Worm (Caenorhabditis elegans) whole organism, L4 larva: ENCODE results near the gene pho-1.

ENCODE experiments used
- F26F4.8 ChIP-seq: fragments of 200-800 bp; sonication (Bioruptor generic); conservative IDR thresholded peaks from 2 replicates; pipeline ENCODE4 v1.3.6; 2022; ENCODE audit warnings: missing genetic modification characterization, missing compliant biosample characterization
- F37D6.2 ChIP-seq: sonication (generic microtip); optimal IDR thresholded peaks from 2 replicates; lab custom pipeline; 2016; ENCODE audit warnings: mild to moderate bottlenecking, missing genetic modification characterization, missing compliant biosample characterization
- R02D3.7 ChIP-seq: fragments of 150-350 bp; sonication (generic microtip); optimal IDR thresholded peaks from 3 replicates; lab custom pipeline; 2014; ENCODE audit warnings: missing biosample characterization, missing genetic modification characterization
- T20F7.1 ChIP-seq: fragments of 200-800 bp; sonication (Bioruptor generic); optimal IDR thresholded peaks from 2 replicates; lab custom pipeline; 2018; ENCODE audit warnings: mild to moderate bottlenecking, missing genetic modification characterization, missing compliant biosample characterization
- Y105C5A.15 ChIP-seq: fragments of 200-800 bp; sonication (Bioruptor generic); IDR thresholded peaks from 2 replicates; pipeline ENCODE4 v1.3.6; 2022; ENCODE audit warnings: missing genetic modification characterization, missing compliant biosample characterization
- aha-1 ChIP-seq: fragments of 150-350 bp; peaks from one replicate; lab custom pipeline; 2014; ENCODE audit warnings: missing biosample characterization, missing genetic modification characterization
- aly-2 ChIP-seq: sonication (generic microtip); optimal IDR thresholded peaks from 2 replicates; lab custom pipeline; 2018; ENCODE audit warnings: missing biosample characterization, missing genetic modification characterization
- attf-4 ChIP-seq: sonication (generic microtip); optimal IDR thresholded peaks from 3 replicates; lab custom pipeline; 2017; ENCODE audit warnings: missing biosample characterization, missing genetic modification characterization
- ceh-28 ChIP-seq: fragments of 150-350 bp; optimal IDR thresholded peaks from 2 replicates; lab custom pipeline; 2014; ENCODE audit warnings: missing biosample characterization, missing genetic modification reagents, missing genetic modification characterization
- ceh-62 ChIP-seq: sonication (generic microtip); optimal IDR thresholded peaks from 2 replicates; lab custom pipeline; 2017; ENCODE audit warnings: missing biosample characterization, missing genetic modification characterization
- daf-12 ChIP-seq: fragments of 150-350 bp; optimal IDR thresholded peaks from 2 replicates; lab custom pipeline; 2014; ENCODE audit warnings: missing biosample characterization, missing genetic modification reagents, missing genetic modification characterization
- daf-16 ChIP-seq, 3 experiments: sonication (generic microtip); optimal IDR thresholded peaks; 2 replicates each; lab custom pipeline; 2016 to 2017; ENCODE audit warnings: missing genetic modification characterization in 3 of 3, missing genetic modification reagents in 3 of 3, mild to moderate bottlenecking in 2 of 3, missing compliant biosample characterization in 2 of 3, missing biosample characterization in 1 of 3, moderate library complexity in 1 of 3
- dmd-6 ChIP-seq: fragments of 200-800 bp; sonication (Bioruptor generic); IDR thresholded peaks from 2 replicates; pipeline ENCODE4 v1.3.6; 2022; ENCODE audit warnings: missing genetic modification reagents, missing genetic modification characterization, missing compliant biosample characterization
- duxl-1 ChIP-seq: sonication (generic microtip); optimal IDR thresholded peaks from 2 replicates; lab custom pipeline; 2016; ENCODE audit warnings: mild to moderate bottlenecking, missing genetic modification characterization, moderate library complexity, missing compliant biosample characterization; ENCODE audit not compliant: poor library complexity
- dve-1 ChIP-seq: sonication (generic microtip); optimal IDR thresholded peaks from 2 replicates; lab custom pipeline; 2017; ENCODE audit warnings: antibody characterized with exemption, mild to moderate bottlenecking, missing genetic modification characterization, missing compliant biosample characterization; ENCODE audit not compliant: insufficient read depth
- fkh-10 ChIP-seq: fragments of 150-350 bp; optimal IDR thresholded peaks from 2 replicates; lab custom pipeline; 2014; ENCODE audit warnings: missing biosample characterization, missing genetic modification reagents, missing genetic modification characterization
- fos-1 ChIP-seq: fragments of 150-350 bp; optimal IDR thresholded peaks from 2 replicates; lab custom pipeline; 2014; ENCODE audit warnings: missing biosample characterization, missing genetic modification characterization
- hif-1 ChIP-seq, 2 experiments: sonication (generic microtip); optimal IDR thresholded peaks; 2 replicates each; lab custom pipeline; 2016 to 2017; ENCODE audit warnings: missing compliant biosample characterization in 2 of 2, missing genetic modification characterization in 2 of 2, missing genetic modification reagents in 2 of 2, missing genotype in 2 of 2, mild to moderate bottlenecking in 1 of 2
- hlh-11 ChIP-seq: fragments of 200-800 bp; sonication (Bioruptor generic); optimal IDR thresholded peaks from 2 replicates; lab custom pipeline; 2018; ENCODE audit warnings: mild to moderate bottlenecking, missing genetic modification characterization, missing compliant biosample characterization
- hmg-1.1 ChIP-seq: fragments of 200-800 bp; sonication (Bioruptor generic); IDR thresholded peaks from 2 replicates; pipeline ENCODE4 v1.3.6; 2022; ENCODE audit warnings: missing genetic modification reagents, missing genetic modification characterization, missing compliant biosample characterization
- lir-3 ChIP-seq: sonication (generic microtip); optimal IDR thresholded peaks from 2 replicates; lab custom pipeline; 2016; ENCODE audit warnings: mild to moderate bottlenecking, missing genetic modification characterization, missing compliant biosample characterization
- lsy-2 ChIP-seq, 2 experiments: fragments of 150-350 bp in 1 of 2; sonication (generic microtip) in 1 of 2; optimal IDR thresholded peaks; 2 replicates each; lab custom pipeline; 2014 to 2017; ENCODE audit warnings: missing biosample characterization in 2 of 2, missing genetic modification characterization in 2 of 2
- madf-5 ChIP-seq, 2 experiments: fragments of 200-800 bp; sonication (Bioruptor generic); IDR thresholded peaks; 2 replicates each; pipeline ENCODE4 v1.3.6; 2022; ENCODE audit warnings: missing compliant biosample characterization in 2 of 2, missing genetic modification characterization in 2 of 2
- mdl-1 ChIP-seq, 2 experiments: fragments of 150-350 bp in 1 of 2; sonication (generic microtip) in 1 of 2; optimal IDR thresholded peaks; 2 replicates each; lab custom pipeline; 2014 to 2017; ENCODE audit warnings: missing biosample characterization in 2 of 2, missing genetic modification characterization in 2 of 2
- mep-1 ChIP-seq: fragments of 150-350 bp; sonication (generic microtip); optimal IDR thresholded peaks from 3 replicates; lab custom pipeline; 2014; ENCODE audit warnings: missing biosample characterization, missing genetic modification characterization
- mes-2 ChIP-seq: sonication (generic microtip); optimal IDR thresholded peaks from 2 replicates; lab custom pipeline; 2016; ENCODE audit warnings: missing genotype, mild to moderate bottlenecking, missing genetic modification characterization, missing compliant biosample characterization; ENCODE audit not compliant: poor library complexity, severe bottlenecking
- mxl-3 ChIP-seq: fragments of 200-800 bp; sonication (Bioruptor generic); optimal IDR thresholded peaks from 2 replicates; lab custom pipeline; 2018; ENCODE audit warnings: mild to moderate bottlenecking, missing genetic modification characterization, missing compliant biosample characterization
- nhr-237 ChIP-seq: sonication (generic microtip); optimal IDR thresholded peaks from 2 replicates; lab custom pipeline; 2017; ENCODE audit warnings: missing biosample characterization, missing genetic modification characterization
- nhr-28 ChIP-seq: fragments of 150-350 bp; optimal IDR thresholded peaks from 2 replicates; lab custom pipeline; 2014; ENCODE audit warnings: missing biosample characterization, missing genetic modification characterization
- nhr-48 ChIP-seq: sonication (generic microtip); optimal IDR thresholded peaks from 2 replicates; lab custom pipeline; 2016; ENCODE audit warnings: mild to moderate bottlenecking, missing genetic modification characterization, missing compliant biosample characterization
- rbr-2 ChIP-seq: sonication (generic microtip); optimal IDR thresholded peaks from 2 replicates; lab custom pipeline; 2016; ENCODE audit warnings: missing genotype, missing genetic modification characterization, missing compliant biosample characterization
- set-16 ChIP-seq: fragments of 200-800 bp; sonication (Bioruptor generic); IDR thresholded peaks from 2 replicates; pipeline ENCODE4 v1.3.6; 2022; ENCODE audit warnings: missing genetic modification reagents, missing genetic modification characterization, missing compliant biosample characterization
- snpc-1.2 ChIP-seq: fragments of 200-800 bp; sonication (Bioruptor generic); IDR thresholded peaks from 2 replicates; pipeline ENCODE4 v1.3.6; 2022; ENCODE audit warnings: missing genetic modification reagents, missing genetic modification characterization, missing compliant biosample characterization
- snpc-4 ChIP-seq: fragments of 150-350 bp; optimal IDR thresholded peaks from 2 replicates; lab custom pipeline; 2014; ENCODE audit warnings: missing biosample characterization, missing genetic modification characterization
- spr-1 ChIP-seq: sonication (generic microtip); optimal IDR thresholded peaks from 2 replicates; lab custom pipeline; 2016; ENCODE audit warnings: mild to moderate bottlenecking, missing genetic modification characterization, missing compliant biosample characterization
- spr-3 ChIP-seq: fragments of 200-800 bp; sonication (Bioruptor generic); optimal IDR thresholded peaks from 2 replicates; lab custom pipeline; 2018; ENCODE audit warnings: mild to moderate bottlenecking, missing genetic modification characterization, missing compliant biosample characterization
- tag-97 ChIP-seq: fragments of 200-800 bp; sonication (Bioruptor generic); IDR thresholded peaks from 2 replicates; pipeline ENCODE4 v1.3.6; 2022; ENCODE audit warnings: missing genetic modification characterization, missing compliant biosample characterization
- unc-62 ChIP-seq, 3 experiments: fragments of 150-350 bp in 1 of 3; sonication (generic microtip); optimal IDR thresholded peaks in 2 of 3; peaks in 1 of 3; 1 replicate in 1 of 3; 2 replicates in 2 of 3; lab custom pipeline; 2014 to 2017; ENCODE audit warnings: missing biosample characterization in 3 of 3, missing genetic modification characterization in 3 of 3, missing genetic modification reagents in 3 of 3, missing genotype in 1 of 3
- ztf-7 ChIP-seq: fragments of 150-350 bp; optimal IDR thresholded peaks from 2 replicates; lab custom pipeline; 2014; ENCODE audit warnings: missing biosample characterization, missing genetic modification characterization

pho-1 gene

ce11 chrII:5229596-5229995, 6.0 kb downstream of the pho-1 start, which contains the start of gene EGAP2.2:
Gene EGAP2.2, plus strand, starts transcription at chrII:5229896.
- TF ChIP-seq nhr-237 (tag; lab: Kevin White, UChicago) = no peak
- TF ChIP-seq daf-12 (tag; lab: Kevin White, UChicago) = no peak
- TF ChIP-seq spr-1 (tag; lab: Kevin White, UChicago) = no peak
- no peak for TF ChIP-seq R02D3.7
- TF ChIP-seq ztf-7 (tag; lab: Kevin White, UChicago) = no peak
- TF ChIP-seq fkh-10 (GFP tag; lab: Kevin White, UChicago) = no peak
- TF ChIP-seq snpc-4 (tag; lab: Kevin White, UChicago) = no peak

ce11 chrII:5228662-5229061, 7.0 kb downstream of the pho-1 start:
- TF ChIP-seq unc-62 (GFP tag; optimal IDR thresholded peaks at IDR 0.05 in 1 of 2; lab: Kevin White, UChicago) (peak in 1 of 2 experiments; percentile 13), unc-62 (tag; optimal IDR thresholded peaks at IDR 0.05; lab: Kevin White, UChicago) (no peak), nhr-48 (tag; lab: Kevin White, UChicago) (no peak)

- TF ChIP-seq ceh-28 (tag; lab: Kevin White, UChicago) (no peak), rbr-2 (tag; lab: Kevin White, UChicago) (peak; percentile 2), ztf-7 (tag; lab: Kevin White, UChicago) (no peak), set-16 (no peak), madf-5 (GFP tag; IDR thresholded peaks at IDR 0.05; lab: Robert Waterston, UW) (no peak), snpc-4 (tag; lab: Kevin White, UChicago) (no peak), hif-1 (tag; optimal IDR thresholded peaks at IDR 0.05; lab: Kevin White, UChicago) (no peak), mep-1 (tag; lab: Kevin White, UChicago) (peak; percentile 20), aly-2 (tag; lab: Kevin White, UChicago) (no peak), F37D6.2 (tag; lab: Kevin White, UChicago) (no peak), duxl-1 (tag; lab: Kevin White, UChicago) (no peak), aha-1 (tag; lab: Kevin White, UChicago) (peak; percentile 84), nhr-28 (peak; percentile 64), ceh-62 (no peak), hlh-11 (tag; lab: Kevin White, UChicago) (peak; percentile 77), tag-97 (GFP tag; lab: Robert Waterston, UW) (no peak), F26F4.8 (GFP tag; lab: Robert Waterston, UW) (no peak), snpc-1.2 (no peak), mes-2 (tag; lab: Kevin White, UChicago) (peak; percentile 36), lsy-2 (tag; optimal IDR thresholded peaks at IDR 0.05; lab: Kevin White, UChicago) (peak in 1 of 2 experiments; percentile 1), attf-4 (no peak), daf-12 (tag; lab: Kevin White, UChicago) (no peak), hmg-1.1 (GFP tag; lab: Robert Waterston, UW) (0 out of 2 replicates have a peak, but pooled peaks have one; percentile 10), lir-3 (tag; lab: Kevin White, UChicago) (no peak), T20F7.1 (no peak), unc-62 (GFP tag; optimal IDR thresholded peaks at IDR 0.05 in 1 of 2; lab: Kevin White, UChicago) (peak in 1 of 2 experiments; percentile 42), unc-62 (tag; optimal IDR thresholded peaks at IDR 0.05; lab: Kevin White, UChicago) (no peak), spr-3 (GFP tag; lab: Kevin White, UChicago) (no peak), Y105C5A.15 (GFP tag; lab: Robert Waterston, UW) (no peak), fos-1 (tag; lab: Kevin White, UChicago) (no peak), mxl-3 (GFP tag; lab: Kevin White, UChicago) (no peak), daf-16 (GFP tag; optimal IDR thresholded peaks at IDR 0.05; lab: Kevin White, UChicago) (no peak), daf-16 (tag; optimal IDR thresholded peaks at IDR 0.05; lab: Kevin White, UChicago) (peak; percentile 74), dve-1 (tag; lab: Kevin White, UChicago) (peak; percentile 63), mdl-1 (tag; optimal IDR thresholded peaks at IDR 0.05; lab: Kevin White, UChicago) (peak in 1 of 2 experiments; percentile 34), dmd-6 (GFP tag; lab: Robert Waterston, UW) (peak; percentile 61)
Observed at ce11 chrII:5227768-5228167, 7.9 kb downstream of the pho-1 start.
